Fruit fly (Drosophila melanogaster) whole organism, embryonic: ENCODE results near the gene KP78a.

Experiments used
- Aef1 ChIP-seq: fragments of 200-800 bp; sonication (Bioruptor generic); IDR thresholded peaks from 3 replicates; pipeline ENCODE4 v1.3.6; 2022; ENCODE audit warnings: missing biosample characterization, missing genetic modification characterization
- Asciz ChIP-seq: fragments of 200-800 bp; sonication (Bioruptor generic); optimal IDR thresholded peaks from 2 replicates; lab custom pipeline; 2017; ENCODE audit warnings: missing biosample characterization, mild to moderate bottlenecking, missing genetic modification characterization, missing genetic modification reagents
- Atf3 ChIP-seq: fragments of 200-800 bp; sonication (Bioruptor generic); optimal IDR thresholded peaks from 3 replicates; lab custom pipeline; 2016; ENCODE audit warnings: missing biosample characterization, missing genetic modification characterization
- B-H1 ChIP-seq: fragments of 200-800 bp; sonication (Bioruptor generic); IDR thresholded peaks from 3 replicates; pipeline ENCODE4 v1.3.6; 2022; ENCODE audit warnings: missing biosample characterization, missing genetic modification characterization
- B-H2 ChIP-seq: fragments of 200-800 bp; sonication (Bioruptor generic); optimal IDR thresholded peaks from 2 replicates; lab custom pipeline; 2018; ENCODE audit warnings: missing biosample characterization, mild to moderate bottlenecking, missing genetic modification characterization
- CG10431 ChIP-seq: fragments of 200-800 bp; sonication (Bioruptor generic); optimal IDR thresholded peaks from 3 replicates; lab custom pipeline; 2018; ENCODE audit warnings: missing biosample characterization, mild to moderate bottlenecking, missing genetic modification characterization
- CG11504 ChIP-seq: fragments of 200-800 bp; sonication (Bioruptor generic); optimal IDR thresholded peaks from 3 replicates; lab custom pipeline; 2019; ENCODE audit warnings: missing biosample characterization, mild to moderate bottlenecking, missing genetic modification characterization, moderate library complexity
- CG12071 ChIP-seq: fragments of 200-800 bp; sonication (Bioruptor generic); optimal IDR thresholded peaks from 3 replicates; lab custom pipeline; 2018; ENCODE audit warnings: missing biosample characterization, mild to moderate bottlenecking, missing genetic modification characterization
- CG15601 ChIP-seq: fragments of 200-800 bp; sonication (Bioruptor generic); optimal IDR thresholded peaks from 3 replicates; lab custom pipeline; 2019; ENCODE audit warnings: missing biosample characterization, mild to moderate bottlenecking, missing genetic modification characterization, moderate library complexity
- CG17802 ChIP-seq: fragments of 200-800 bp; sonication (Bioruptor generic); optimal IDR thresholded peaks from 2 replicates; lab custom pipeline; 2018; ENCODE audit warnings: missing biosample characterization, mild to moderate bottlenecking, missing genetic modification characterization, moderate library complexity
- CG1832 ChIP-seq: fragments of 200-800 bp; sonication (Bioruptor generic); optimal IDR thresholded peaks from 2 replicates; lab custom pipeline; 2017; ENCODE audit warnings: missing biosample characterization, mild to moderate bottlenecking, missing genetic modification characterization, inconsistent platforms
- CG2875 ChIP-seq: fragments of 200-800 bp; sonication (Bioruptor generic); optimal IDR thresholded peaks from 2 replicates; lab custom pipeline; 2017; ENCODE audit warnings: missing biosample characterization, mild to moderate bottlenecking, missing genetic modification characterization, missing genetic modification reagents
- CG4854 ChIP-seq: fragments of 200-800 bp; sonication (Bioruptor generic); optimal IDR thresholded peaks from 2 replicates; lab custom pipeline; 2016; ENCODE audit warnings: missing biosample characterization, missing genetic modification characterization, inconsistent platforms
- CG5245 ChIP-seq: fragments of 200-800 bp; sonication (Bioruptor generic); optimal IDR thresholded peaks from 3 replicates; lab custom pipeline; 2016; ENCODE audit warnings: missing biosample characterization, missing genetic modification characterization
- CG8765 ChIP-seq: fragments of 200-800 bp; sonication (Bioruptor generic); IDR thresholded peaks from 2 replicates; pipeline ENCODE4 v1.3.6; 2022; ENCODE audit warnings: missing biosample characterization, missing genetic modification characterization
- CG9797 ChIP-seq: fragments of 200-800 bp; sonication (Bioruptor generic); optimal IDR thresholded peaks from 3 replicates; lab custom pipeline; 2018; ENCODE audit warnings: missing biosample characterization, mild to moderate bottlenecking, missing genetic modification characterization
- H2.0 ChIP-seq: fragments of 200-800 bp; sonication (Bioruptor generic); IDR thresholded peaks from 2 replicates; pipeline ENCODE4 v1.3.6; 2022; ENCODE audit warnings: missing biosample characterization, missing genetic modification characterization
- HmgD ChIP-seq: fragments of 200-800 bp; sonication (Bioruptor generic); optimal IDR thresholded peaks from 3 replicates; lab custom pipeline; 2016; ENCODE audit warnings: missing biosample characterization, missing genetic modification characterization
- Lhr ChIP-seq: fragments of 200-800 bp; sonication (Bioruptor generic); optimal IDR thresholded peaks from 3 replicates; lab custom pipeline; 2017; ENCODE audit warnings: mild to moderate bottlenecking, missing biosample characterization, missing genetic modification reagents, missing genetic modification characterization
- NC2β ChIP-seq: fragments of 200-800 bp; sonication (Bioruptor generic); optimal IDR thresholded peaks from 2 replicates; lab custom pipeline; 2016; ENCODE audit warnings: missing biosample characterization, missing genetic modification characterization
- NK7.1 ChIP-seq: fragments of 200-800 bp; sonication (Bioruptor generic); optimal IDR thresholded peaks from 3 replicates; lab custom pipeline; 2016; ENCODE audit warnings: missing biosample characterization, missing genetic modification characterization
- Nf-YB ChIP-seq: fragments of 200-800 bp; sonication (Bioruptor generic); optimal IDR thresholded peaks from 3 replicates; lab custom pipeline; 2019; ENCODE audit warnings: missing biosample characterization, mild to moderate bottlenecking, missing genetic modification characterization, moderate library complexity
- Nf-YC ChIP-seq: fragments of 200-800 bp; optimal IDR thresholded peaks from 3 replicates; lab custom pipeline; 2019; ENCODE audit warnings: missing biosample characterization, mild to moderate bottlenecking, missing genetic modification characterization, moderate library complexity
- Opbp ChIP-seq: fragments of 200-800 bp; sonication (Bioruptor generic); IDR thresholded peaks from 3 replicates; pipeline ENCODE4 v1.3.6; 2022; ENCODE audit warnings: missing biosample characterization, missing genetic modification characterization; ENCODE audit not compliant: partially characterized antibody
- Optix ChIP-seq: fragments of 200-800 bp; sonication (Bioruptor generic); IDR thresholded peaks from 3 replicates; pipeline ENCODE4 v1.3.6; 2022; ENCODE audit warnings: missing biosample characterization, missing genetic modification characterization
- Rfx ChIP-seq: fragments of 200-800 bp; sonication (Bioruptor generic); IDR thresholded peaks from 2 replicates; pipeline ENCODE4 v1.3.6; 2022; ENCODE audit warnings: missing biosample characterization, missing genetic modification characterization
- ab ChIP-seq: fragments of 200-800 bp; sonication (Bioruptor generic); optimal IDR thresholded peaks from 2 replicates; lab custom pipeline; 2016; ENCODE audit warnings: missing biosample characterization, missing genetic modification characterization
- amos ChIP-seq: fragments of 200-800 bp; sonication (Bioruptor generic); IDR thresholded peaks from 2 replicates; pipeline ENCODE4 v1.3.6; 2022; ENCODE audit warnings: missing biosample characterization, missing genetic modification characterization; ENCODE audit not compliant: partially characterized antibody
- ase ChIP-seq: fragments of 200-800 bp; sonication (Bioruptor generic); IDR thresholded peaks from 3 replicates; pipeline ENCODE4 v1.3.6; 2022; ENCODE audit warnings: missing biosample characterization, missing genetic modification characterization
- ash1 ChIP-seq: fragments of 200-800 bp; sonication (Bioruptor generic); optimal IDR thresholded peaks from 2 replicates; lab custom pipeline; 2018; ENCODE audit warnings: missing biosample characterization, mild to moderate bottlenecking, missing genetic modification characterization
- az2 ChIP-seq: fragments of 200-800 bp; sonication (Bioruptor generic); optimal IDR thresholded peaks from 3 replicates; lab custom pipeline; 2016; ENCODE audit warnings: missing biosample characterization, missing genetic modification characterization
- bowl ChIP-seq: fragments of 200-800 bp; sonication (Bioruptor generic); IDR thresholded peaks from 2 replicates; pipeline ENCODE4 v1.3.6; 2022; ENCODE audit warnings: missing biosample characterization, missing genetic modification characterization
- br ChIP-seq: fragments of >200 bp; optimal IDR thresholded peaks from 2 replicates; lab custom pipeline; 2017
- dmrt11E ChIP-seq: fragments of 200-800 bp; sonication (Bioruptor generic); optimal IDR thresholded peaks from 3 replicates; lab custom pipeline; 2018; ENCODE audit warnings: missing biosample characterization, mild to moderate bottlenecking, missing genetic modification characterization, moderate library complexity
- dysf ChIP-seq: fragments of 200-800 bp; sonication (Bioruptor generic); IDR thresholded peaks from 3 replicates; pipeline ENCODE4 v1.3.6; 2022; ENCODE audit warnings: missing biosample characterization, missing genetic modification characterization
- emc ChIP-seq: fragments of 200-800 bp; sonication (Bioruptor generic); optimal IDR thresholded peaks from 2 replicates; lab custom pipeline; 2016; ENCODE audit warnings: missing biosample characterization, missing genetic modification characterization
- en ChIP-seq: fragments of 200-800 bp; sonication (Bioruptor generic); optimal IDR thresholded peaks from 2 replicates; lab custom pipeline; 2016; ENCODE audit warnings: missing biosample characterization, missing genetic modification characterization
- gcm2 ChIP-seq: fragments of 200-800 bp; sonication (Bioruptor generic); optimal IDR thresholded peaks from 2 replicates; lab custom pipeline; 2016; ENCODE audit warnings: missing biosample characterization, missing genetic modification characterization
- gt ChIP-seq: fragments of 200-800 bp; sonication (Bioruptor generic); IDR thresholded peaks from 2 replicates; pipeline ENCODE4 v1.3.6; 2022; ENCODE audit warnings: missing biosample characterization, missing genetic modification characterization
- hkb ChIP-seq, 2 experiments: fragments of 200-800 bp in 1 of 2; fragments of >200 bp in 1 of 2; sonication (Bioruptor generic) in 1 of 2; IDR thresholded peaks in 1 of 2; optimal IDR thresholded peaks in 1 of 2; 2 replicates each; pipeline versions ENCODE4 v1.3.6 to Lab custom; 2017 to 2022; ENCODE audit warnings: missing biosample characterization in 1 of 2, missing genetic modification characterization in 1 of 2
- mirr ChIP-seq: fragments of 200-800 bp; sonication (Bioruptor generic); optimal IDR thresholded peaks from 3 replicates; lab custom pipeline; 2018; ENCODE audit warnings: missing biosample characterization, mild to moderate bottlenecking, missing genetic modification characterization
- oc ChIP-seq: fragments of 200-800 bp; sonication (Bioruptor generic); optimal IDR thresholded peaks from 2 replicates; lab custom pipeline; 2018; ENCODE audit warnings: missing biosample characterization, mild to moderate bottlenecking, missing genetic modification characterization, moderate library complexity
- onecut ChIP-seq: fragments of 200-800 bp; sonication (Bioruptor generic); IDR thresholded peaks from 2 replicates; pipeline ENCODE4 v1.3.6; 2022; ENCODE audit warnings: missing biosample characterization, missing genetic modification characterization
- pzg ChIP-seq: fragments of 200-800 bp; sonication (Bioruptor generic); optimal IDR thresholded peaks from 3 replicates; lab custom pipeline; 2018; ENCODE audit warnings: missing biosample characterization, mild to moderate bottlenecking, missing genetic modification characterization, moderate library complexity
- sens-2 ChIP-seq: fragments of 200-800 bp; sonication (Bioruptor generic); IDR thresholded peaks from 2 replicates; pipeline ENCODE4 v1.3.6; 2022; ENCODE audit warnings: missing biosample characterization, missing genetic modification characterization
- slbo ChIP-seq: fragments of 200-800 bp; sonication (Bioruptor generic); IDR thresholded peaks from 2 replicates; pipeline ENCODE4 v1.3.6; 2022; ENCODE audit warnings: missing biosample characterization, missing genetic modification characterization
- sqz ChIP-seq: fragments of 200-800 bp; sonication (Bioruptor generic); optimal IDR thresholded peaks from 3 replicates; lab custom pipeline; 2018; ENCODE audit warnings: missing biosample characterization, mild to moderate bottlenecking, missing genetic modification characterization
- sug ChIP-seq: fragments of 200-800 bp; optimal IDR thresholded peaks from 2 replicates; lab custom pipeline; 2019; ENCODE audit warnings: missing biosample characterization, mild to moderate bottlenecking, missing genetic modification characterization, moderate library complexity
- toy ChIP-seq: fragments of 200-800 bp; sonication (Bioruptor generic); IDR thresholded peaks from 2 replicates; pipeline ENCODE4 v1.3.6; 2022; ENCODE audit warnings: missing biosample characterization, missing genetic modification characterization
- trem ChIP-seq: fragments of 200-800 bp; optimal IDR thresholded peaks from 3 replicates; lab custom pipeline; 2019; ENCODE audit warnings: missing biosample characterization, mild to moderate bottlenecking, missing genetic modification characterization, moderate library complexity
- unpg ChIP-seq: fragments of 200-800 bp; sonication (Bioruptor generic); optimal IDR thresholded peaks from 3 replicates; lab custom pipeline; 2018; ENCODE audit warnings: missing biosample characterization, mild to moderate bottlenecking, missing genetic modification characterization, moderate library complexity
- usp ChIP-seq: fragments of >200 bp; optimal IDR thresholded peaks from 2 replicates; lab custom pipeline; 2017; ENCODE audit warnings: missing biosample characterization, missing genetic modification characterization

The KP78a gene

dm6 chr3R:11368766-11369165 is 15.8 kb upstream of the KP78a start (continued):
- TF ChIP-seq Aef1 (GFP tag; lab: Robert Waterston, UW) = no peak
- peak; percentile 93 for TF ChIP-seq dmrt11E (tag; lab: Kevin White, UChicago)
- no peak for TF ChIP-seq CG4854 (GFP tag; lab: Kevin White, UChicago)
- TF ChIP-seq CG8765 (GFP tag; lab: Robert Waterston, UW) = peak; percentile 68; the same call in 1 of the 2 replicates
- TF ChIP-seq emc (GFP tag; lab: Kevin White, UChicago) = no peak
- peak; percentile 68 for TF ChIP-seq trem
- no peak for TF ChIP-seq CG9797 (GFP tag; lab: Kevin White, UChicago)
- TF ChIP-seq NK7.1 = no peak
- TF ChIP-seq gt = no peak
- TF ChIP-seq CG11504 (tag; lab: Kevin White, UChicago) = peak; percentile 49
- TF ChIP-seq Opbp (GFP tag; lab: Robert Waterston, UW) = no peak
- TF ChIP-seq sens-2 (GFP tag; lab: Robert Waterston, UW) = no peak
- no peak for TF ChIP-seq dysf (GFP tag; lab: Robert Waterston, UW)
- no peak for TF ChIP-seq ash1 (GFP tag; lab: Kevin White, UChicago)
- TF ChIP-seq usp = no peak
- TF ChIP-seq CG1832 (GFP tag; lab: Kevin White, UChicago) = no peak
- TF ChIP-seq Asciz (GFP tag; lab: Kevin White, UChicago) = no peak
- no peak for TF ChIP-seq CG15601 (tag; lab: Kevin White, UChicago)
- TF ChIP-seq sqz (GFP tag; lab: Kevin White, UChicago) = no peak
- no peak for TF ChIP-seq Atf3 (GFP tag; lab: Kevin White, UChicago)
- TF ChIP-seq CG12071 (GFP tag; lab: Kevin White, UChicago) = no peak
- no peak for TF ChIP-seq ase
- no peak for TF ChIP-seq br
- no peak for TF ChIP-seq mirr (GFP tag; lab: Kevin White, UChicago)
- TF ChIP-seq slbo = no peak
- TF ChIP-seq CG2875 (GFP tag; lab: Kevin White, UChicago) = peak; percentile 23
- TF ChIP-seq gcm2 (GFP tag; lab: Kevin White, UChicago) = no peak
- TF ChIP-seq Optix (GFP tag; lab: Robert Waterston, UW) = no peak
- no peak for TF ChIP-seq H2.0 (GFP tag; lab: Robert Waterston, UW)
- TF ChIP-seq unpg (GFP tag; lab: Kevin White, UChicago) = no peak
- TF ChIP-seq onecut (GFP tag; lab: Robert Waterston, UW) = no peak
- TF ChIP-seq az2 (GFP tag; lab: Kevin White, UChicago) = peak; percentile 40
- TF ChIP-seq CG10431 (GFP tag; lab: Kevin White, UChicago) = no peak
- no peak for TF ChIP-seq HmgD (GFP tag; lab: Kevin White, UChicago)
- TF ChIP-seq bowl (GFP tag; lab: Robert Waterston, UW) = no peak
- no peak for TF ChIP-seq ab (GFP tag; lab: Kevin White, UChicago)
- TF ChIP-seq NC2β = peak; percentile 22
- TF ChIP-seq Nf-YB (GFP tag; lab: Kevin White, UChicago) = peak; percentile 35
- TF ChIP-seq B-H1 (GFP tag; lab: Robert Waterston, UW) = no peak
- no peak for TF ChIP-seq CG17802
- TF ChIP-seq hkb (optimal IDR thresholded peaks at IDR 0.05; lab: Kevin White, UChicago) = no peak
- no peak for TF ChIP-seq hkb (GFP tag; IDR thresholded peaks at IDR 0.05; lab: Robert Waterston, UW)
- TF ChIP-seq oc (tag; lab: Kevin White, UChicago) = no peak
- peak; percentile 22 for TF ChIP-seq Lhr (GFP tag; lab: Kevin White, UChicago)
- no peak for TF ChIP-seq toy (GFP tag; lab: Robert Waterston, UW)
- no peak for TF ChIP-seq pzg (GFP tag; lab: Kevin White, UChicago)
- TF ChIP-seq en (GFP tag; lab: Kevin White, UChicago) = no peak
- no peak for TF ChIP-seq Nf-YC (tag; lab: Kevin White, UChicago)
- no peak for TF ChIP-seq Rfx
- TF ChIP-seq amos (GFP tag; lab: Robert Waterston, UW) = no peak
- peak; percentile 13 for TF ChIP-seq CG5245 (GFP tag; lab: Kevin White, UChicago)
- TF ChIP-seq sug = no peak
- no peak for TF ChIP-seq B-H2 (GFP tag; lab: Kevin White, UChicago)
